Worm (Caenorhabditis elegans) whole organism, early embryonic: ENCODE results near the gene rde-12.
A peak's percentile ranks its signal among the peaks of the same experiment; 100 is the strongest.

ENCODE experiments used
- B0310.2 ChIP-seq: sonication (generic microtip); optimal IDR thresholded peaks from 2 replicates; lab custom pipeline; 2016; ENCODE audit warnings: mild to moderate bottlenecking, missing genetic modification characterization, missing compliant biosample characterization
- F13C5.2 ChIP-seq: sonication (generic microtip); optimal IDR thresholded peaks from 2 replicates; lab custom pipeline; 2017; ENCODE audit warnings: mild to moderate bottlenecking, missing genetic modification characterization, inconsistent platforms, missing compliant biosample characterization
- aly-1 ChIP-seq: sonication (generic microtip); optimal IDR thresholded peaks from 2 replicates; lab custom pipeline; 2016; ENCODE audit warnings: missing genetic modification characterization, missing compliant biosample characterization
- ama-1 ChIP-seq: fragments of 150-350 bp; optimal IDR thresholded peaks from 2 replicates; lab custom pipeline; 2014
- ceh-13 ChIP-seq: fragments of 200-800 bp; sonication (Bioruptor generic); optimal IDR thresholded peaks from 2 replicates; lab custom pipeline; 2018; ENCODE audit warnings: mild to moderate bottlenecking, missing genetic modification characterization, missing compliant biosample characterization
- ceh-36 ChIP-seq: sonication (generic microtip); optimal IDR thresholded peaks from 2 replicates; lab custom pipeline; 2016; ENCODE audit warnings: missing genetic modification characterization, inconsistent platforms, missing compliant biosample characterization
- ets-7 ChIP-seq: sonication (generic microtip); optimal IDR thresholded peaks from 2 replicates; lab custom pipeline; 2016; ENCODE audit warnings: missing genotype, missing genetic modification characterization, missing compliant biosample characterization
- flt-1 ChIP-seq: fragments of 200-800 bp; sonication (Bioruptor generic); IDR thresholded peaks from 2 replicates; pipeline ENCODE4 v1.3.6; 2022; ENCODE audit warnings: missing genetic modification characterization, missing compliant biosample characterization
- hmbx-1 ChIP-seq: sonication (generic microtip); optimal IDR thresholded peaks from 2 replicates; lab custom pipeline; 2016; ENCODE audit warnings: mild to moderate bottlenecking, missing genetic modification characterization, missing compliant biosample characterization
- hmg-4 ChIP-seq: fragments of 200-800 bp; sonication (Bioruptor generic); optimal IDR thresholded peaks from 2 replicates; lab custom pipeline; 2018; ENCODE audit warnings: mild to moderate bottlenecking, missing genetic modification characterization, missing compliant biosample characterization
- hnd-1 ChIP-seq: sonication (generic microtip); optimal IDR thresholded peaks from 2 replicates; lab custom pipeline; 2016; ENCODE audit warnings: missing genetic modification characterization, missing compliant biosample characterization
- pes-1 ChIP-seq: fragments of 200-800 bp; sonication (Bioruptor generic); IDR thresholded peaks from 2 replicates; pipeline ENCODE4 v1.3.6; 2022; ENCODE audit warnings: missing genetic modification reagents, missing genetic modification characterization, missing compliant biosample characterization
- scrt-1 ChIP-seq: fragments of 200-800 bp; sonication (Bioruptor generic); IDR thresholded peaks from 2 replicates; pipeline ENCODE4 v1.3.6; 2022; ENCODE audit warnings: missing genetic modification characterization, missing compliant biosample characterization
- sea-1 ChIP-seq: fragments of 200-800 bp; sonication (Bioruptor generic); conservative IDR thresholded peaks from 2 replicates; pipeline ENCODE4 v1.3.6; 2022; ENCODE audit warnings: missing genetic modification characterization, missing compliant biosample characterization
- tbx-11 ChIP-seq: fragments of 200-800 bp; sonication (Bioruptor generic); IDR thresholded peaks from 2 replicates; pipeline ENCODE4 v1.3.6; 2022; ENCODE audit warnings: missing genetic modification characterization, missing compliant biosample characterization
- tbx-37 ChIP-seq: fragments of 200-800 bp; sonication (Bioruptor generic); conservative IDR thresholded peaks from 2 replicates; pipeline ENCODE4 v1.3.6; 2022; ENCODE audit warnings: missing genetic modification reagents, missing genetic modification characterization, missing compliant biosample characterization
- tra-4 ChIP-seq: sonication (generic microtip); optimal IDR thresholded peaks from 2 replicates; lab custom pipeline; 2017; ENCODE audit warnings: missing genetic modification characterization, missing compliant biosample characterization

Gene rde-12

DNA sequence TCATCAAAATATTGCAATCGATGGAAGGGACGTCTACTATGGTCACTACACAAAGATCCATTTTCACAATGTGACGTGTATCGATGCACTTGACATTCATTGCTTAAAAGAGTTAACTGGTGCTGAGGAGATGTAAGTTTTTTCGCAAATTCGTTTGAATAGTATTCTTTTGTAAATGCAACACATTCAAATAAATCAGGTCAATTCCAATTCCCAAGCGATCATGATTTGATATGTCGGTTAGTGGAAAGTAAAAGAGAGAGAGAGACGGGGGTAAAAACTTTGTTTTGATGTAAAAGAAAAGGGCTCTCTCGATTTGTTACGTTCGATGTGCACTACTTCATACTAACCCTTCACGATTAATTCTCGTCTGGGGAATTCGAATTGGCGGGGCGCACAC is 25.1 kb downstream of the rde-12 start:
- TF ChIP-seq pes-1 (GFP tag; lab: Robert Waterston, UW): no peak
- no peak for TF ChIP-seq tbx-37 (GFP tag; lab: Robert Waterston, UW)
- no peak for TF ChIP-seq aly-1 (tag; lab: Kevin White, UChicago)
- no peak for TF ChIP-seq ceh-36
- no peak for TF ChIP-seq B0310.2 (tag; lab: Kevin White, UChicago)
- no peak for TF ChIP-seq hmbx-1 (tag; lab: Kevin White, UChicago)
- TF ChIP-seq ama-1: no peak
- no peak for TF ChIP-seq hmg-4
- TF ChIP-seq ets-7 (tag; lab: Kevin White, UChicago): no peak
- TF ChIP-seq ceh-13: no peak
- TF ChIP-seq tra-4 (tag; lab: Kevin White, UChicago): no peak
- no peak for TF ChIP-seq F13C5.2 (tag; lab: Kevin White, UChicago)
- no peak for TF ChIP-seq scrt-1
- no peak for TF ChIP-seq tbx-11
- TF ChIP-seq flt-1 (GFP tag; lab: Robert Waterston, UW): no peak
- TF ChIP-seq sea-1 (GFP tag; lab: Robert Waterston, UW): no peak
- TF ChIP-seq hnd-1 (tag; lab: Kevin White, UChicago): no peak

DNA sequence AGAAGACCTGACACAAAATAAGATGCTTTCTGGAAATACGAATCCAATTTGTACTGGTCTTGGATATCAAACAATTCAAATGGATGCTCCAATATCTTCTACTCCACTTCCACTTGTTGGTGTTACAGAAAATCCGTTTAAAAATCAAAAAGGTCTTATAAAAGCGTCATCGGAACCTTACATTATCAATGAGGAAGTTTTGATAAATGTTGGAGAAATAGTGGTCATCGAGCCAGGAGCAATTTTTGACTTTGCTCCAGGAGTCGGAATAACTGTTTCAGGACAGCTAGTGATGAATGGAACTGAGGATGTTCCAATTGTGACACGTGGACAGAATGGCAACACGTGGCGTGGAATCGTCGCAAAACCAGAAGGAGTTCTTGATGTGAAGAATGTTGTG is 28.9 kb downstream of the rde-12 start:
- TF ChIP-seq ceh-36 (no peak), ets-7 (tag; lab: Kevin White, UChicago) (no peak), F13C5.2 (tag; lab: Kevin White, UChicago) (no peak), ceh-13 (no peak), tbx-37 (GFP tag; lab: Robert Waterston, UW) (no peak), ama-1 (no peak), B0310.2 (tag; lab: Kevin White, UChicago) (no peak), hnd-1 (tag; lab: Kevin White, UChicago) (no peak), tra-4 (tag; lab: Kevin White, UChicago) (no peak), aly-1 (tag; lab: Kevin White, UChicago) (no peak), hmbx-1 (tag; lab: Kevin White, UChicago) (no peak)

DNA sequence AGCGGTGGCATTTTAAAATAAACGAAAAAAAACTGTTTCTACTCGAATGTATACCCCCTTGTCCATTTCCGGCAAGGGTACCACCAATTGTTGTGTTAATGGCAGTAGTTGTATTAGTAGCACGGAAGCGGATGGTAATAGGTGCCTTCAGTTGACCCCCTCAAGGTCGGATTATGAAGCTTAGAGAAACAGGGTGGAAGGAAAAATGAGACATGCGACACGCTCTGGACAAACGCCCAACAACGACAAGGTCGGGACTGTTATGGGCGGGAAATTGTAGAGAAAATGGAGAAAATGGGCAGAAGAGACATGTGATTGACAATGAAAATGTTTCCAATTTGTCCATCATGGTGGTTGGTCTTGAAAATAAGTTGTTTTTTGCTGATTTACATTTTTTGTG is 38.8 kb downstream of the rde-12 start, which contains the start of gene T01D3.3:
Gene T01D3.3 (plus strand): TSS at position 312 of the 400 bp plus-strand sequence.
- TF ChIP-seq ceh-36: peak; percentile 10
- TF ChIP-seq ama-1: no peak
- no peak for TF ChIP-seq hnd-1 (tag; lab: Kevin White, UChicago)

DNA sequence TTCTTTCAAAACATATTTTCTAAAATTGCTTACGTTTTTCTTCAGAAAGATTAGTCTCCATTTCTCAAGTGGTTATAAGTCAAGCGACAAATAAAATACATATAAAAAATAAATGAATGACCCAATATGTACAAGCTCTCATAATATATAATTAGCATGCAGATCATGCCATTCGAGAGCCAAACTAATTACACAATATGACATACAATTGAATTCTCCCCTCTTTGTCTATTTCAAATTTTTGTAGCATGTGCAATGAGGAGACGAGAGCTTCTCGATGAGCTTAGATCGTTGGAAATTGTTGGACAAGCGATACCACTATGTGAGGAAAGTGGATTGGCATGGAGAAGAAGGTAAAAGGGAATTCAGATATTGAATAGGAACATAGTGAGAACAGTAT is 42.1 kb downstream of the rde-12 start, which contains the start of gene hlh-34:
Gene hlh-34 (minus strand): TSS at position 101 of the 400 bp plus-strand sequence.
- no peak for TF ChIP-seq B0310.2 (tag; lab: Kevin White, UChicago)
- TF ChIP-seq ama-1: no peak
- no peak for TF ChIP-seq ceh-13
- TF ChIP-seq tbx-37 (GFP tag; lab: Robert Waterston, UW): no peak
- no peak for TF ChIP-seq hmg-4
- no peak for TF ChIP-seq F13C5.2 (tag; lab: Kevin White, UChicago)
- TF ChIP-seq sea-1 (GFP tag; lab: Robert Waterston, UW): no peak
- TF ChIP-seq scrt-1: no peak
- no peak for TF ChIP-seq tra-4 (tag; lab: Kevin White, UChicago)
- TF ChIP-seq ets-7 (tag; lab: Kevin White, UChicago): no peak

DNA sequence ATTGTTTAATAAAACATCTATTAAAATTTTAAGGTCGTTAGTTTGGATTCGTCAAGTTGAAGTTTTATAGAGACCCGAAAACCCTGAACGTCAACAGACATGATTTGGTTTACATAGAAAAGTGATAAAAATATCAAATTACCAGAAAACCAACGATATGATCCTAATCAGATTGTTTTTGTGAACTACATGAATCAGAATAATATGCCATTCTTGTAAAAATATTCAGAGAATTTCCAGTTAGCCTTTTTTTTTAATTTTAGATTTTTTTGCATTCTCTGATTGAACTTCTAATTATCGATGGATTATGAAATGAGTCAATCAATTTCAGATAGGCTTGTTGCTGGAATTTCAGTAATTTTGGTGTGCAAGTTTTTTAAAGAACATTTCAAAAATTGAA is 45.9 kb downstream of the rde-12 start, which contains the start of gene srx-96:
Gene srx-96 (plus strand): TSS at position 301 of the 400 bp plus-strand sequence.
- TF ChIP-seq hnd-1 (tag; lab: Kevin White, UChicago) (no peak), F13C5.2 (tag; lab: Kevin White, UChicago) (no peak), B0310.2 (tag; lab: Kevin White, UChicago) (no peak), flt-1 (GFP tag; lab: Robert Waterston, UW) (no peak), tbx-11 (no peak), tra-4 (tag; lab: Kevin White, UChicago) (no peak), hmg-4 (no peak), ceh-36 (no peak), hmbx-1 (tag; lab: Kevin White, UChicago) (no peak), pes-1 (GFP tag; lab: Robert Waterston, UW) (no peak), ets-7 (tag; lab: Kevin White, UChicago) (no peak), ceh-13 (no peak), tbx-37 (GFP tag; lab: Robert Waterston, UW) (no peak), scrt-1 (no peak), ama-1 (no peak), aly-1 (tag; lab: Kevin White, UChicago) (no peak), sea-1 (GFP tag; lab: Robert Waterston, UW) (no peak)

DNA sequence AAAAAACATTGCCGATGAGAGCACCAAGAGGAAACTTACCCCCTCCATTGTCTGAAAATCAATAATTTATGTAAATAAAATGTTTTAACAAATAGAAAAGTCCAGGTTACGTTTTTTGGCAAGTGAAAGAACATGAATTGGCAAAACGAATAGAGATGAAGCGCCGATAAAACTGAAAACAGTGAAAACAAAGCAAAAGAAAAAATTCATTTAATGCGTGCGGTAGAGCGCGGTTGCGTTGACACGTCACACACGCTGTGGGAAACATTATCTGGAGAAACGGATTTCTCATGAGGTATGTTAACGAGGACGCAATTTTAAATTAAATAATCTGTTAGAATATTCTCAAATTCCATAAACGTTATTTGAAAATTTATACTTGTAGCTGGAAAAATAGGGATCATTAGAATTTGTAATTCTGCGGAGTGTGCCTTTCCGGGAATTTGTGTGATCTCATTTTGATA is 50.1 kb downstream of the rde-12 start, which contains the start of gene zipt-9:
Gene zipt-9 (minus strand): TSS at position 51 of the 464 bp plus-strand sequence.
- TF ChIP-seq tbx-37 (GFP tag; lab: Robert Waterston, UW): peak; percentile 70
- no peak for TF ChIP-seq flt-1 (GFP tag; lab: Robert Waterston, UW)
- TF ChIP-seq hmg-4: peak; percentile 11
- no peak for TF ChIP-seq ceh-13
- no peak for TF ChIP-seq aly-1 (tag; lab: Kevin White, UChicago)
- TF ChIP-seq ceh-36: no peak
- TF ChIP-seq F13C5.2 (tag; lab: Kevin White, UChicago): peak; percentile 72
- TF ChIP-seq hnd-1 (tag; lab: Kevin White, UChicago): no peak
- TF ChIP-seq sea-1 (GFP tag; lab: Robert Waterston, UW): no peak
- no peak for TF ChIP-seq scrt-1
- TF ChIP-seq tra-4 (tag; lab: Kevin White, UChicago): peak; percentile 28
- TF ChIP-seq pes-1 (GFP tag; lab: Robert Waterston, UW): no peak
- TF ChIP-seq ets-7 (tag; lab: Kevin White, UChicago): peak; percentile 57
- no peak for TF ChIP-seq hmbx-1 (tag; lab: Kevin White, UChicago)
- TF ChIP-seq B0310.2 (tag; lab: Kevin White, UChicago): peak; percentile 34
- TF ChIP-seq tbx-11: 0 out of 2 replicates have a peak, but pooled peaks have one; percentile 45
- TF ChIP-seq ama-1: no peak

DNA sequence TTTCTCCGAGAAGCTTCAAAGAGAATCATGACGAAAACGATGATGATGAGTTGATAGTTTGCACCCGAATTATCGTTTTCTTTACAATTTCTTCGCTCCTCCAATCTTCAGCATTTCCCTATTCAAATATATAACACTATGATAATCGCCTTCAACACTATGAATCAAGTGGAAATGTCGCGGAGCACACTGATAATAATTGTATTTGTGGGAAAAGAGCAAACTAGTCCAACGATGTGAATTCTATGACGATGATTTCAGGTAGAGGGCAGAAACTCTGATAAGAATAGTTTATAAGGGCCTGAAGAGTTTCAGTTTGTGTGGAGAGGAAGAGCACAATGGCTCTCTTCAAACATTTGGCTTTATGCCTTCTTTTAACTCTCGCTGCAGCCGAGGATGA is 51.3 kb downstream of the rde-12 start, which contains the start of gene T01D3.6:
Gene T01D3.6 (plus strand): TSS at position 294 of the 400 bp plus-strand sequence.
- TF ChIP-seq sea-1 (GFP tag; lab: Robert Waterston, UW): no peak
- TF ChIP-seq tbx-11: no peak
- no peak for TF ChIP-seq B0310.2 (tag; lab: Kevin White, UChicago)
- no peak for TF ChIP-seq hnd-1 (tag; lab: Kevin White, UChicago)
- TF ChIP-seq ama-1: no peak
- TF ChIP-seq ets-7 (tag; lab: Kevin White, UChicago): no peak
- no peak for TF ChIP-seq tra-4 (tag; lab: Kevin White, UChicago)
- no peak for TF ChIP-seq ceh-13
- TF ChIP-seq hmbx-1 (tag; lab: Kevin White, UChicago): no peak
- TF ChIP-seq F13C5.2 (tag; lab: Kevin White, UChicago): no peak
- no peak for TF ChIP-seq hmg-4
- TF ChIP-seq aly-1 (tag; lab: Kevin White, UChicago): no peak
- TF ChIP-seq ceh-36: no peak
- TF ChIP-seq tbx-37 (GFP tag; lab: Robert Waterston, UW): no peak
- no peak for TF ChIP-seq scrt-1
- no peak for TF ChIP-seq pes-1 (GFP tag; lab: Robert Waterston, UW)
